Fruit fly (Drosophila melanogaster) whole organism, embryonic: ENCODE measurements around the gene Mtch.

Experiments used
- BEAF-32 ChIP-seq: fragments of 200-800 bp; sonication (Bioruptor generic); optimal IDR thresholded peaks from 3 replicates; lab custom pipeline; 2017; ENCODE audit warnings: missing biosample characterization, missing genetic modification characterization, mild to moderate bottlenecking, moderate library complexity, missing genetic modification reagents
- CG10959 ChIP-seq: fragments of 200-800 bp; sonication (Bioruptor generic); IDR thresholded peaks from 2 replicates; pipeline ENCODE4 v1.3.6; 2022; ENCODE audit warnings: missing biosample characterization, missing genetic modification characterization
- CG11504 ChIP-seq: fragments of 200-800 bp; sonication (Bioruptor generic); optimal IDR thresholded peaks from 3 replicates; lab custom pipeline; 2019; ENCODE audit warnings: missing biosample characterization, mild to moderate bottlenecking, missing genetic modification characterization, moderate library complexity
- CG13424 ChIP-seq: fragments of 200-800 bp; sonication (Bioruptor generic); optimal IDR thresholded peaks from 2 replicates; lab custom pipeline; 2019; ENCODE audit warnings: missing biosample characterization, mild to moderate bottlenecking, missing genetic modification characterization, moderate library complexity
- CG14710 ChIP-seq: fragments of 200-800 bp; sonication (Bioruptor generic); optimal IDR thresholded peaks from 3 replicates; lab custom pipeline; 2019; ENCODE audit warnings: missing biosample characterization, mild to moderate bottlenecking, missing genetic modification characterization, moderate library complexity
- CG15073 ChIP-seq: fragments of 200-800 bp; sonication (Bioruptor generic); optimal IDR thresholded peaks from 2 replicates; lab custom pipeline; 2016; ENCODE audit warnings: missing biosample characterization, missing genetic modification characterization
- CG16779 ChIP-seq: fragments of 200-800 bp; sonication (Bioruptor generic); IDR thresholded peaks from 2 replicates; pipeline ENCODE4 v1.3.6; 2022; ENCODE audit warnings: missing biosample characterization, missing genetic modification characterization
- CG16863 ChIP-seq: fragments of 200-800 bp; sonication (Bioruptor generic); optimal IDR thresholded peaks from 3 replicates; lab custom pipeline; 2016; ENCODE audit warnings: missing biosample characterization, missing genetic modification characterization
- CG17361 ChIP-seq: fragments of 200-800 bp; sonication (Bioruptor generic); IDR thresholded peaks from 3 replicates; pipeline ENCODE4 v1.3.6; 2022; ENCODE audit warnings: missing biosample characterization, missing genetic modification characterization
- CG18599 ChIP-seq: fragments of 200-800 bp; sonication (Bioruptor generic); optimal IDR thresholded peaks from 3 replicates; lab custom pipeline; 2017; ENCODE audit warnings: missing biosample characterization, missing genetic modification characterization, mild to moderate bottlenecking, moderate library complexity, missing genetic modification reagents
- CG2712 ChIP-seq: fragments of 200-800 bp; optimal IDR thresholded peaks from 3 replicates; lab custom pipeline; 2019; ENCODE audit warnings: missing biosample characterization, mild to moderate bottlenecking, missing genetic modification characterization, moderate library complexity
- CG2889 ChIP-seq: fragments of 200-800 bp; sonication (Bioruptor generic); IDR thresholded peaks from 3 replicates; pipeline ENCODE4 v1.3.6; 2022; ENCODE audit warnings: missing biosample characterization, missing genetic modification characterization
- CG33557 ChIP-seq: fragments of 200-800 bp; sonication (Bioruptor generic); optimal IDR thresholded peaks from 2 replicates; lab custom pipeline; 2019; ENCODE audit warnings: missing biosample characterization, mild to moderate bottlenecking, missing genetic modification characterization, moderate library complexity
- CG3838 ChIP-seq: fragments of 200-800 bp; sonication (Bioruptor generic); optimal IDR thresholded peaks from 3 replicates; lab custom pipeline; 2016; ENCODE audit warnings: missing biosample characterization, missing genetic modification characterization
- CG4404 ChIP-seq: fragments of 200-800 bp; sonication (Bioruptor generic); IDR thresholded peaks from 2 replicates; pipeline ENCODE4 v1.3.6; 2022; ENCODE audit warnings: missing biosample characterization, missing genetic modification characterization
- CG4617 ChIP-seq: fragments of 200-800 bp; sonication (Bioruptor generic); optimal IDR thresholded peaks from 3 replicates; lab custom pipeline; 2016; ENCODE audit warnings: missing biosample characterization, missing genetic modification characterization, borderline replicate concordance
- CG6254 ChIP-seq: fragments of 200-800 bp; sonication (Bioruptor generic); optimal IDR thresholded peaks from 3 replicates; lab custom pipeline; 2017; ENCODE audit warnings: mild to moderate bottlenecking, missing biosample characterization, missing genetic modification reagents, missing genetic modification characterization
- CG7839 ChIP-seq: fragments of 200-800 bp; sonication (Bioruptor generic); optimal IDR thresholded peaks from 3 replicates; lab custom pipeline; 2018; ENCODE audit warnings: missing biosample characterization, mild to moderate bottlenecking, missing genetic modification characterization, moderate library complexity
- CG8290 ChIP-seq, 3 experiments: fragments of 200-800 bp; sonication (Bioruptor generic); optimal IDR thresholded peaks; 2 replicates each; lab custom pipeline; 2016 to 2019; ENCODE audit warnings: missing biosample characterization in 3 of 3, missing genetic modification characterization in 3 of 3, mild to moderate bottlenecking in 2 of 3, moderate library complexity in 1 of 3
- Deaf1 ChIP-seq: fragments of 200-800 bp; optimal IDR thresholded peaks from 3 replicates; lab custom pipeline; 2019; ENCODE audit warnings: missing biosample characterization, mild to moderate bottlenecking, missing genetic modification characterization, moderate library complexity
- Drgx ChIP-seq: fragments of 200-800 bp; sonication (Bioruptor generic); IDR thresholded peaks from 2 replicates; pipeline ENCODE4 v1.3.6; 2022; ENCODE audit warnings: missing biosample characterization, missing genetic modification characterization
- E2f2 ChIP-seq: fragments of 200-800 bp; sonication (Bioruptor generic); IDR thresholded peaks from 2 replicates; pipeline ENCODE4 v1.3.6; 2022; ENCODE audit warnings: missing biosample characterization, missing genetic modification characterization
- Fer2 ChIP-seq: fragments of 200-800 bp; sonication (Bioruptor generic); optimal IDR thresholded peaks from 2 replicates; lab custom pipeline; 2018; ENCODE audit warnings: missing biosample characterization, mild to moderate bottlenecking, missing genetic modification characterization, moderate library complexity
- HLHmδ ChIP-seq: fragments of 200-800 bp; sonication (Bioruptor generic); optimal IDR thresholded peaks from 2 replicates; lab custom pipeline; 2018; ENCODE audit warnings: missing biosample characterization, mild to moderate bottlenecking, missing genetic modification characterization, moderate library complexity
- Lim3 ChIP-seq: fragments of 200-800 bp; sonication (Bioruptor generic); IDR thresholded peaks from 2 replicates; pipeline ENCODE4 v1.3.6; 2022; ENCODE audit warnings: missing biosample characterization, missing genetic modification characterization
- Oaz ChIP-seq: fragments of 200-800 bp; sonication (Bioruptor generic); IDR thresholded peaks from 2 replicates; pipeline ENCODE4 v1.3.6; 2022; ENCODE audit warnings: missing biosample characterization, missing genetic modification characterization
- Optix ChIP-seq: fragments of 200-800 bp; sonication (Bioruptor generic); IDR thresholded peaks from 3 replicates; pipeline ENCODE4 v1.3.6; 2022; ENCODE audit warnings: missing biosample characterization, missing genetic modification characterization
- Pdp1 ChIP-seq, 2 experiments: fragments of 200-800 bp; sonication (Bioruptor generic); optimal IDR thresholded peaks; 3 replicates each; lab custom pipeline; 2016; ENCODE audit warnings: missing biosample characterization in 2 of 2, missing genetic modification characterization in 2 of 2, mild to moderate bottlenecking in 1 of 2, moderate library complexity in 1 of 2
- Sin3A ChIP-seq: fragments of >200 bp; optimal IDR thresholded peaks from 2 replicates; lab custom pipeline; 2018
- amos ChIP-seq: fragments of 200-800 bp; sonication (Bioruptor generic); IDR thresholded peaks from 2 replicates; pipeline ENCODE4 v1.3.6; 2022; ENCODE audit warnings: missing biosample characterization, missing genetic modification characterization; ENCODE audit not compliant: partially characterized antibody
- ara ChIP-seq: fragments of 200-800 bp; sonication (Bioruptor generic); IDR thresholded peaks from 2 replicates; pipeline ENCODE4 v1.3.6; 2022; ENCODE audit warnings: missing biosample characterization, missing genetic modification characterization
- btn ChIP-seq: fragments of 200-800 bp; sonication (Bioruptor generic); optimal IDR thresholded peaks from 2 replicates; lab custom pipeline; 2016; ENCODE audit warnings: missing biosample characterization, missing genetic modification characterization
- chif ChIP-seq, 2 experiments: fragments of 200-800 bp; sonication (Bioruptor generic); optimal IDR thresholded peaks; 3 replicates each; lab custom pipeline; 2016; ENCODE audit warnings: missing biosample characterization in 2 of 2, missing genetic modification characterization in 2 of 2
- dan ChIP-seq: fragments of 200-800 bp; sonication (Bioruptor generic); IDR thresholded peaks from 2 replicates; pipeline ENCODE4 v1.3.6; 2022; ENCODE audit warnings: missing biosample characterization, missing genetic modification characterization
- danr ChIP-seq: fragments of 200-800 bp; sonication (Bioruptor generic); IDR thresholded peaks from 2 replicates; pipeline ENCODE4 v1.3.6; 2022; ENCODE audit warnings: missing biosample characterization, missing genetic modification characterization
- dmrt99B ChIP-seq: fragments of 200-800 bp; sonication (Bioruptor generic); optimal IDR thresholded peaks from 2 replicates; lab custom pipeline; 2018; ENCODE audit warnings: missing biosample characterization, mild to moderate bottlenecking, missing genetic modification characterization, moderate library complexity
- grau ChIP-seq: fragments of 200-800 bp; optimal IDR thresholded peaks from 3 replicates; lab custom pipeline; 2019; ENCODE audit warnings: missing biosample characterization, mild to moderate bottlenecking, missing genetic modification characterization, moderate library complexity
- jigr1 ChIP-seq: fragments of 200-800 bp; sonication (Bioruptor generic); IDR thresholded peaks from 3 replicates; pipeline ENCODE4 v1.3.6; 2022; ENCODE audit warnings: missing biosample characterization, missing genetic modification characterization
- lola ChIP-seq, 3 experiments: fragments of >200 bp in 2 of 3; fragments of 200-800 bp in 1 of 3; sonication (Bioruptor generic) in 1 of 3; optimal IDR thresholded peaks; 2 replicates each; lab custom pipeline; 2017 to 2019; ENCODE audit warnings: missing biosample characterization in 3 of 3, missing genetic modification characterization in 3 of 3, mild to moderate bottlenecking in 1 of 3, moderate library complexity in 1 of 3
- pfk ChIP-seq: fragments of 200-800 bp; sonication (Bioruptor generic); optimal IDR thresholded peaks from 2 replicates; lab custom pipeline; 2018; ENCODE audit warnings: missing biosample characterization, mild to moderate bottlenecking, missing genetic modification characterization, moderate library complexity
- schlank ChIP-seq: fragments of 200-800 bp; sonication (Bioruptor generic); optimal IDR thresholded peaks from 2 replicates; lab custom pipeline; 2018; ENCODE audit warnings: missing biosample characterization, mild to moderate bottlenecking, missing genetic modification characterization
- shn ChIP-seq: fragments of 200-800 bp; sonication (Bioruptor generic); optimal IDR thresholded peaks from 3 replicates; lab custom pipeline; 2016; ENCODE audit warnings: missing biosample characterization, missing genetic modification characterization
- slbo ChIP-seq: fragments of 200-800 bp; sonication (Bioruptor generic); IDR thresholded peaks from 2 replicates; pipeline ENCODE4 v1.3.6; 2022; ENCODE audit warnings: missing biosample characterization, missing genetic modification characterization
- stwl ChIP-seq: fragments of 200-800 bp; sonication (Bioruptor generic); optimal IDR thresholded peaks from 3 replicates; lab custom pipeline; 2018; ENCODE audit warnings: missing biosample characterization, mild to moderate bottlenecking, missing genetic modification characterization, moderate library complexity
- tin ChIP-seq: fragments of 200-800 bp; sonication (Bioruptor generic); optimal IDR thresholded peaks from 3 replicates; lab custom pipeline; 2016; ENCODE audit warnings: missing biosample characterization, missing genetic modification characterization
- tup ChIP-seq: fragments of 200-800 bp; sonication (Bioruptor generic); optimal IDR thresholded peaks from 2 replicates; lab custom pipeline; 2016; ENCODE audit warnings: missing biosample characterization, mild to moderate bottlenecking, missing genetic modification characterization, moderate library complexity
- unpg ChIP-seq: fragments of 200-800 bp; sonication (Bioruptor generic); optimal IDR thresholded peaks from 3 replicates; lab custom pipeline; 2018; ENCODE audit warnings: missing biosample characterization, mild to moderate bottlenecking, missing genetic modification characterization, moderate library complexity
- zfh2 ChIP-seq: fragments of 200-800 bp; sonication (Bioruptor generic); optimal IDR thresholded peaks from 2 replicates; lab custom pipeline; 2016; ENCODE audit warnings: missing biosample characterization, missing genetic modification characterization

Mtch gene

DNA sequence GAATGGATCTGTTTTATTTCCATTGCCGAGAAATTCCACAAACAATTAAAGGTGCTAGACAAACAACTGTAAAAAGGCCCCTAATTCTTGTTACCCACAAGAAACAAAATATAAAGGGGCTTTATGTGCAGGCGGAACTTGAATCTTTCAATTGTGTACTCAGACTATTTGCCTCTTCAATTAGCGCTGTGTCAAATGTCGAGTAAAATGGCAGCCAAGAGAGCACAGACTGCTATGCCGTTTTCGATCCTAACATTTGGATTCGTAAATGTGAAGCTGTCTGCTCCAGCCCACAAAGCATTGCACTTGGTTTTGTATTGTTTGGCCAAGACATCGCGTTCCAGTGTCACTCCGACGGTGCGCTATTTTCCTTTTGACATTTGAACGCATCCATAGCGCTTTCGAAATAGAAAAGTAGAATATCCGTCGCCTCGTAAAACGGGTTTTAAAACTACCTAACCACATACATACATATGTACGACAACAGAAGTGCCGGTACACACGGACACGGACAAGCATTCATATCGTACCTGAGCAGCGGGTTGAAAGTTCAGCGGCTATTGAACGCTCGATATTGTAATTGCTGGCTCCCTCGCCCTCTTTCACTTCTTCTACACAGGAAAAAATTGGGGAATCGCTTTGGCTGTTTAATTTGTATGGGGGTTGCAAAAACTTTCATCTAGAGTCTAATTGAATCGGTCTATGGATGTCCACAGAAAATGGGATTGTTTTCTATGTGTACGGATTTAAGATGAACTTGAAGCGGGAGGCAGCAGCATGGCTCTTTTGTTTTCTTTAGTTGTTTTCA lies 18.2 kb upstream of the Mtch start (continued):
- TF ChIP-seq CG16779 (GFP tag; lab: Robert Waterston, UW) = no peak
- TF ChIP-seq dmrt99B (tag; lab: Kevin White, UChicago) = peak; percentile 48
- 0 out of 2 replicates have a peak, but pooled peaks have one; percentile 6 for TF ChIP-seq Drgx (GFP tag; lab: Robert Waterston, UW)
- TF ChIP-seq E2f2 (GFP tag; lab: Robert Waterston, UW) = 0 out of 2 replicates have a peak, but pooled peaks have one; percentile 17
- TF ChIP-seq Lim3 = no peak
- TF ChIP-seq dan (GFP tag; lab: Robert Waterston, UW) = no peak
- TF ChIP-seq stwl (tag; lab: Kevin White, UChicago) = no peak
- TF ChIP-seq CG8290 (GFP tag; optimal IDR thresholded peaks at IDR 0.05; lab: Kevin White, UChicago) = no peak
- TF ChIP-seq CG8290 (tag; optimal IDR thresholded peaks at IDR 0.05; lab: Kevin White, UChicago) = no peak
- no peak for TF ChIP-seq BEAF-32 (GFP tag; lab: Kevin White, UChicago)
- peak; percentile 52 for TF ChIP-seq CG2712 (tag; lab: Kevin White, UChicago)
- peak in 1 of 2 experiments; percentile 18 for TF ChIP-seq chif (GFP tag; optimal IDR thresholded peaks at IDR 0.05; lab: Kevin White, UChicago)
- TF ChIP-seq Oaz (GFP tag; lab: Robert Waterston, UW) = no peak
- TF ChIP-seq Optix (GFP tag; lab: Robert Waterston, UW) = no peak
- TF ChIP-seq CG6254 = peak; percentile 2
- no peak for TF ChIP-seq jigr1
- no peak for TF ChIP-seq CG11504
- TF ChIP-seq tup (GFP tag; lab: Kevin White, UChicago) = no peak
- TF ChIP-seq CG14710 (tag; lab: Kevin White, UChicago) = peak; percentile 2
- peak; percentile 25 for TF ChIP-seq CG7839 (tag; lab: Kevin White, UChicago)
- TF ChIP-seq Pdp1 (GFP tag; optimal IDR thresholded peaks at IDR 0.05; lab: Kevin White, UChicago) = no peak
- TF ChIP-seq CG10959 (GFP tag; lab: Robert Waterston, UW) = no peak
- TF ChIP-seq danr (GFP tag; lab: Robert Waterston, UW) = no peak
- no peak for TF ChIP-seq CG16863 (GFP tag; lab: Kevin White, UChicago)
- no peak for TF ChIP-seq CG2889 (GFP tag; lab: Robert Waterston, UW)
- TF ChIP-seq Deaf1 (tag; lab: Kevin White, UChicago) = no peak
- no peak for TF ChIP-seq HLHmδ
- TF ChIP-seq Sin3A (lab: Kevin White, UChicago) = no peak
- peak in 1 of 3 experiments; percentile 34 for TF ChIP-seq lola (GFP tag; optimal IDR thresholded peaks at IDR 0.05; lab: Kevin White, UChicago)
- 0 out of 2 replicates have a peak, but pooled peaks have one; percentile 20 for TF ChIP-seq amos
- no peak for TF ChIP-seq zfh2 (GFP tag; lab: Kevin White, UChicago)
- no peak for TF ChIP-seq CG17361
- TF ChIP-seq Fer2 (tag; lab: Kevin White, UChicago) = no peak
- TF ChIP-seq unpg (GFP tag; lab: Kevin White, UChicago) = peak; percentile 42
- peak; percentile 30 for TF ChIP-seq grau (tag; lab: Kevin White, UChicago)
- TF ChIP-seq CG18599 = peak; percentile 50
- peak; percentile 27 for TF ChIP-seq CG13424 (tag; lab: Kevin White, UChicago)
- no peak for TF ChIP-seq CG33557 (GFP tag; lab: Kevin White, UChicago)
- TF ChIP-seq ara (GFP tag; lab: Robert Waterston, UW) = 0 out of 2 replicates have a peak, but pooled peaks have one; percentile 7
- TF ChIP-seq CG3838 (GFP tag; lab: Kevin White, UChicago) = no peak
- no peak for TF ChIP-seq pfk
- TF ChIP-seq CG4617 (GFP tag; lab: Kevin White, UChicago) = no peak
- no peak for TF ChIP-seq shn (GFP tag; lab: Kevin White, UChicago)
- TF ChIP-seq CG15073 (GFP tag; lab: Kevin White, UChicago) = no peak
- no peak for TF ChIP-seq slbo (GFP tag; lab: Robert Waterston, UW)
- no peak for TF ChIP-seq btn (GFP tag; lab: Kevin White, UChicago)
- TF ChIP-seq schlank (tag; lab: Kevin White, UChicago) = no peak
- no peak for TF ChIP-seq CG4404 (GFP tag; lab: Robert Waterston, UW)
- peak; percentile 17 for TF ChIP-seq tin
